Worm (Caenorhabditis elegans) whole organism, L4/young adult: ENCODE measurements around the gene F29B9.7.

Experiments
- W03F9.2 ChIP-seq: fragments of 150-350 bp; optimal IDR thresholded peaks from 2 replicates; lab custom pipeline; 2014; ENCODE audit warnings: missing biosample characterization, missing genetic modification characterization
- dao-5 ChIP-seq: sonication (generic microtip); optimal IDR thresholded peaks from 2 replicates; lab custom pipeline; 2016; ENCODE audit warnings: missing genotype, missing genetic modification characterization, moderate library complexity, missing compliant biosample characterization
- him-1 ChIP-seq: sonication (generic microtip); optimal IDR thresholded peaks from 2 replicates; lab custom pipeline; 2016; ENCODE audit warnings: missing genotype, missing genetic modification reagents, missing genetic modification characterization, missing compliant biosample characterization

Gene F29B9.7

DNA sequence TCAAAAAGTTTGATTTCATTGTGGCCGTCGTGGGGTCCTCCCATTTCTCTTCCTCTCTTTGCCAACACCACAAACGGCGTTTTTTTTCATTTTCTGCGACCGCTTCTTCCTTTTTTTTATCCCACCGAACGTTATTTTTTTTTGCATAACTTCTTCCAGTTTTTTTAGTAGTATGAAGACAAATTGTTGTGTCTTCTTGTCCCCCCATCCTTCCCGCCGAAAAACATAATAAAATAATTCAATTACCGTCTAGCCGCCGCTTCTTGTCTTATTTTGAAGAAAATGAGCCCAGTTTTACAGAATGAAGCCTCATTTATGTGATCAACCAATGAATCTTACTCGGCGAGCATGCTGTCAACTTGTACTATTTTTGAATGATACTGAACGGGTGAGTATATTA is 19.7 kb downstream of the F29B9.7 start, which contains the start of gene F29B9.12:
F29B9.12 (plus strand) TSS at position 301 of the 400 bp plus-strand sequence.
- TF ChIP-seq W03F9.2 (tag; lab: Kevin White, UChicago) (no peak), him-1 (tag; lab: Kevin White, UChicago) (no peak), dao-5 (no peak)

DNA sequence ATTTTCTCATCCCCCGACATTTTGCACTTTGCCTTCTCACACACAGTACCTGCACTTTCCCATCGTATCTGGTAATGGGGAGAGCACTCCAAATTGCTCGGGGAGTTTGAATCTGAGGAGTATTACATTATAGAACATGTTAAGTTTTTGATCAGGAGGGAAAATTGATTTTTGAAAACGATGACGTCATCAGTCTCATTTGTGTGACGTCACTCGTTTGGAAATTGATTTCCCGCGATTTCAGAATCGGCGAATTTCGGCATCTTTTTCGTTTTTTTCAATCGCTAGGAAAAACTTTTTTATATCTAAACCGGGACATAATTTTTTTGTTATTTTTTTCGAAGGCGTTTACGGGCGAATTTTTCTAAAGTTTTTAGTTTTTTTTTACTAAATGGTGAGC is 23.8 kb downstream of the F29B9.7 start:
- TF ChIP-seq W03F9.2 (tag; lab: Kevin White, UChicago) (no peak), him-1 (tag; lab: Kevin White, UChicago) (no peak), dao-5 (no peak)

DNA sequence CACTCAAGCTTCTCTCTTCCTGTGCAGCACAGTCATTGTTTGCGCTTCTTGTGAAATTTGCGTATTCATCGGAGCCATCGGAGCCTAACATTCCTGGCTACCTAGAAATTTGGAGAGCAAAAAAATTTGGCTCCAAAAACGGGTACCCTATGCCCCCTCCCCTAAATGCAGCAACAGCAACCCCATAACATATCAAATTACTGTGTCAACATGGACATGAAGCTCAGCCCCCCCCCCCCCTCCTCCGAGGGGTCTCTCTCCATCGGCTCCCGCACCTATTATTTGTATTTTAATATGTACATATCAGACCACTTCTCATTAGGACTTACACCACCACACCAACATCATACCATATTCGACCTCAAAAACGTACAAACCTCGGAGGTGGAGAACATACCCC is 24.8 kb downstream of the F29B9.7 start:
- TF ChIP-seq W03F9.2 (tag; lab: Kevin White, UChicago) (no peak), him-1 (tag; lab: Kevin White, UChicago) (no peak), dao-5 (no peak)

DNA sequence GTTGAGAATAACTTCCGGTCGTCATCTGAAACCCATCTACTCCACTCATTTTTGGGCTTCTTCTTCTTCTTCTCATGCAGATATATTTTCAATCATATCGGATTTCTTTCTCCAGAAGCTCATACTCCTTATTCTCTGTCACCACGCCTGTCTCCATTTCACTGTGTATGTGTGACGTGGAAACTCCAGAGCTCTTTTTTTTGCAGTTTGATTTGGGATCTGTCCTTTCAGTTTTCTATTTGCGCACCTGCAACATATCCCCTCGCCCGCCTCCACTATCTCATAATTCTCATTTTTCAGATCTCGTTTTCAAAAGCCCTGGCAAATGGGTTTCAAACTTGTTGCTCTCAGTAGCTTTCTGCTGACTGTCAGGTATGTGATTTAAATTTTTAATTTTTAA is 29.2 kb downstream of the F29B9.7 start, which contains the start of gene kin-36:
kin-36 (plus strand) TSS at position 301 of the 400 bp plus-strand sequence.
- no peak for TF ChIP-seq W03F9.2 (tag; lab: Kevin White, UChicago)
- no peak for TF ChIP-seq him-1 (tag; lab: Kevin White, UChicago)
- TF ChIP-seq dao-5: no peak

DNA sequence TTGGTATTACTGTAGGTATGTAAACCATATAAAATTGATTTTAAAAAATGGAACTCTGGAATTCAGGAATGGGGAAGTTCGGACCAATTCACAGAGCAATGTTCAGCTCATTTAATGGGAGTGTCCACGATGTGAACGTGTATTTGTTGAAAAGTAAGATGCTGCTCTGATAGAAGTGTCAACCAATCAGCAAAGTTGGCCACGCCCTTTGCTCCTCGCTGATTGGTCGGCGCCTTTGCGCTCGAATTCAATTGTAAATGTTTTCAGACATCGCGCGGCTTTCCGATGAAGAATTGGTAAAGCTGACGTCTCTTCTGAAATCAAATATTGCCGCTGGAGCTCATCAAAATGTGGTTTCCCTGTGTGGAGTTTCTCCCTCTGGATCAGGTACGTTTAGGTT is 33.6 kb downstream of the F29B9.7 start:
- TF ChIP-seq him-1 (tag; lab: Kevin White, UChicago): no peak
- TF ChIP-seq W03F9.2 (tag; lab: Kevin White, UChicago): no peak
- no peak for TF ChIP-seq dao-5

DNA sequence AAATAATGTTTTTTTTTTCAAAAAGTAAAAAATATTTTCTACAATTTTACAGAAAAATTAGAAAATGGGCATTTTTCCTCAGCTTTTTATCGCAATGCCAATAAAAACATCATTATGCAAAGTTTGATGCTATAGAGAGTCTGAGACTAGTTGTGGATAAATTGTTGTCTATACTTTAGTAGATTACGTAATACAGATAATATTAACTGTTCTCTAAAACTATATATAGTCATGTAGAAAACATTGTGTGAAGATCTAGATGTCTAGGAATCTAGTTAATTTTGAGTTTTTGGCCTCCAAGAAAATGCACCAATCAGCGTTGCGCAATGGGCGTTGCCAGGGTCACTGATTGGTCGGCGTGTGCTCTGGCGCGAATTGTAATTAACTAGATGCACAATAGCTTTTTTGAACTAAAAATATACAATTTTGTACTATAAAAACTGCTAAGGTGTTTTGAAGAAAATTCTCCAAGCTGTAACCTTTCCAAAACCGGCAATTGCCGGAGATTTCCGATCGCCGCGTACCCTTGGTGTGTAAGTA is 36.8 kb downstream of the F29B9.7 start:
- no peak for TF ChIP-seq W03F9.2 (tag; lab: Kevin White, UChicago)

DNA sequence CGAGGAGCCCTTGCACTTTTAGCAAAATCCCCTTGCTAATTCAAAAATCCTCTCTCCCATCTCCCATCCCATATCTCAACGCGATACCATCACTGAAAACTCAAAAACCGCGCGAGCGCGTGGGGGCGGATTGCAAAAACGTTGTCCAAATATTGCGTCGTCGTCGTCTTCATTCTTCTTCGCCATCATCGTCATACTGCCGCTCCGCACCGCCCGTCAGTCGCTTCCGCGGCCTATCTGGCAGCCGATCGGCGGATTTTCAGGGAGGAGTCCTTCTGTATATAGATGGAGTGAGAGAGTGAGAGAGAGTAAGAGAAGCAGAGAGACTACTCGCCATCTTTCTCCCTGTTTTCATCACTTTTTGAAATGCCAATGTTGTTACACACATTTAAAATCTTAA is 37.3 kb downstream of the F29B9.7 start:
- TF ChIP-seq him-1 (tag; lab: Kevin White, UChicago): no peak
- no peak for TF ChIP-seq W03F9.2 (tag; lab: Kevin White, UChicago)
- TF ChIP-seq dao-5: no peak

DNA sequence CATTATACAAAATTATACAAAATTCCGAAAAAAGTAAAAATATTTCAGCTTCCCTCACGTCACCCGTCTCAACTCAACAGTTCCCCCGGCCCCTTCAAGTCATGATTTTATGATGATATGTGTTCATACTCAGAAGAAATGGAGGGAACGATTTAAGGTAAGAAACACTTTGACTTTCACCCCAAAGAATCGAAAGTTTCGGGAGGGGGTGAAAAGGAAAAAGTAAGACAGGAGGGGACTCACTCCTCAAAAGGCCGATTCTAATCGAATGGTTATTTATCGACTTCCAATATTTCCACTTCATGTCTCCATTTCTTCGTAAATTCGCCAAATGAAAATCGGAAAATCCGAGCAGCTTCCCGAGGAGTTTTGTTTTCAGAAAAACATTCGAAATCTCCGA is 38.7 kb downstream of the F29B9.7 start, which contains the start of gene bus-4:
bus-4 (plus strand) TSS at position 49 of the 400 bp plus-strand sequence.
- TF ChIP-seq dao-5 (no peak), W03F9.2 (tag; lab: Kevin White, UChicago) (no peak), him-1 (tag; lab: Kevin White, UChicago) (no peak)

DNA sequence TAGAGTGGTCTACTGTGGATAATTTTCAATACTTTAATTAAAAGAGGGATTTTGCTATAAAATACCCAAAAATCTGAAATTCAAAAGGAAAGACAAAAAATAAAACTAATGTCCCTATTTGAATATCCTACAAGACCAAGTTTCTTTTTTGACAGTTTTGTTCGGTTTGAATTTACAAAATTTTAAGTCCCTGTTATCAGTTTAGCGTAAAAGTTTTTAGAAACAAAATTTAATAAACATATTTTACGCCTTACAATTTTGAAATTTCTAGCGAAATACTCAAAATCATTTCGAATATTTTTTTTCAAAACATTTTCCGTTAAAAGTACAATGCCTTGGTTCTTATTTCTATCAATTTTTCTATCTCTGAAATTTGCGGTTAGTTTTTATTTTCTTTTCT is 42.9 kb downstream of the F29B9.7 start, which contains the start of gene spe-51:
spe-51 (plus strand) TSS at position 301 of the 400 bp plus-strand sequence.
- TF ChIP-seq him-1 (tag; lab: Kevin White, UChicago) (no peak), W03F9.2 (tag; lab: Kevin White, UChicago) (no peak), dao-5 (no peak)
